Fruit fly (Drosophila melanogaster) whole organism: ENCODE results near the gene MKP-4.

ENCODE experiments used
- CG8478 ChIP-seq: fragments of >200 bp; optimal IDR thresholded peaks from 2 replicates; lab custom pipeline; 2018; ENCODE audit warnings: inconsistent platforms
- Dll ChIP-seq: fragments of >200 bp; optimal IDR thresholded peaks from 2 replicates; lab custom pipeline; 2017
- EcR ChIP-seq, 2 experiments: fragments of >200 bp; optimal IDR thresholded peaks; 2 replicates each; lab custom pipeline; 2017; ENCODE audit warnings: missing biosample characterization in 2 of 2, missing genetic modification characterization in 2 of 2, missing genetic modification reagents in 2 of 2
- pan ChIP-seq: fragments of >200 bp; optimal IDR thresholded peaks from 2 replicates; lab custom pipeline; 2017
- psq ChIP-seq: fragments of >200 bp; optimal IDR thresholded peaks from 2 replicates; lab custom pipeline; 2017
- usp ChIP-seq: fragments of >200 bp; optimal IDR thresholded peaks from 2 replicates; lab custom pipeline; 2017; ENCODE audit warnings: missing biosample characterization, missing genetic modification characterization, mixed read lengths

MKP-4 gene

dm6 chrX:19622924-19623323 lies at the start of gene MKP-4, which contains the start of gene Naa20A:
TSS of gene MKP-4 (plus strand) at chrX:19623114.
TSS of gene Naa20A (minus strand) at chrX:19623074.
- TF ChIP-seq usp (GFP tag; lab: Kevin White, UChicago) (no peak), CG8478 (no peak), Dll (lab: Kevin White, UChicago) (no peak), psq (lab: Kevin White, UChicago) (no peak), pan (lab: Kevin White, UChicago) (no peak), EcR (GFP tag; optimal IDR thresholded peaks at IDR 0.05; lab: Kevin White, UChicago) (no peak)

dm6 chrX:19573687-19574086 lies 49.2 kb upstream of the MKP-4 start:
- no peak for TF ChIP-seq pan (lab: Kevin White, UChicago)
- TF ChIP-seq psq (lab: Kevin White, UChicago) = no peak
- TF ChIP-seq Dll (lab: Kevin White, UChicago) = no peak
- no peak for TF ChIP-seq usp (GFP tag; lab: Kevin White, UChicago)
- TF ChIP-seq CG8478 = no peak
- TF ChIP-seq EcR (GFP tag; optimal IDR thresholded peaks at IDR 0.05; lab: Kevin White, UChicago) = no peak

dm6 chrX:19577940-19578632 lies 44.8 kb upstream of the MKP-4 start:
- no peak for TF ChIP-seq pan (lab: Kevin White, UChicago)
- TF ChIP-seq Dll (lab: Kevin White, UChicago) = no peak
- no peak for TF ChIP-seq CG8478
- no peak for TF ChIP-seq psq (lab: Kevin White, UChicago)
- no peak for TF ChIP-seq EcR (GFP tag; optimal IDR thresholded peaks at IDR 0.05; lab: Kevin White, UChicago)
- no peak for TF ChIP-seq usp (GFP tag; lab: Kevin White, UChicago)

dm6 chrX:19578908-19579647 lies 43.8 kb upstream of the MKP-4 start:
- TF ChIP-seq psq (lab: Kevin White, UChicago) (no peak), Dll (lab: Kevin White, UChicago) (no peak), CG8478 (peak; percentile 89), EcR (GFP tag; optimal IDR thresholded peaks at IDR 0.05; lab: Kevin White, UChicago) (no peak)

dm6 chrX:19579648-19580301 lies 43.1 kb upstream of the MKP-4 start, which contains the start of gene Tao:
TSS of gene Tao (minus strand) at chrX:19579800.
- no peak for TF ChIP-seq CG8478
- TF ChIP-seq usp (GFP tag; lab: Kevin White, UChicago) = no peak
- no peak for TF ChIP-seq psq (lab: Kevin White, UChicago)

- TF ChIP-seq EcR (GFP tag; optimal IDR thresholded peaks at IDR 0.05; lab: Kevin White, UChicago) (no peak), Dll (lab: Kevin White, UChicago) (no peak), CG8478 (no peak), usp (GFP tag; lab: Kevin White, UChicago) (no peak), psq (lab: Kevin White, UChicago) (no peak), pan (lab: Kevin White, UChicago) (no peak)
These were observed 41.0 kb upstream of the MKP-4 start, which contains the start of gene CG14218 for dm6 chrX:19581881-19582280. TSS of gene CG14218 (minus strand) at chrX:19581981.

- TF ChIP-seq usp (GFP tag; lab: Kevin White, UChicago) (no peak), psq (lab: Kevin White, UChicago) (no peak), CG8478 (no peak), pan (lab: Kevin White, UChicago) (no peak), Dll (lab: Kevin White, UChicago) (no peak), EcR (GFP tag; optimal IDR thresholded peaks at IDR 0.05; lab: Kevin White, UChicago) (no peak)
These were observed 40.2 kb upstream of the MKP-4 start for dm6 chrX:19582732-19583131.

- no peak for TF ChIP-seq CG8478
- no peak for TF ChIP-seq pan (lab: Kevin White, UChicago)
- TF ChIP-seq psq (lab: Kevin White, UChicago) = no peak
- TF ChIP-seq Dll (lab: Kevin White, UChicago) = no peak
- TF ChIP-seq EcR (GFP tag; optimal IDR thresholded peaks at IDR 0.05; lab: Kevin White, UChicago) = no peak
- TF ChIP-seq usp (GFP tag; lab: Kevin White, UChicago) = no peak
These were observed 39.6 kb upstream of the MKP-4 start, which contains the start of gene CG14204 for dm6 chrX:19583317-19583716. TSS of gene CG14204 (plus strand) at chrX:19583617.

- TF ChIP-seq Dll (lab: Kevin White, UChicago) = no peak
- TF ChIP-seq pan (lab: Kevin White, UChicago) = no peak
- TF ChIP-seq psq (lab: Kevin White, UChicago) = no peak
- no peak for TF ChIP-seq EcR (GFP tag; optimal IDR thresholded peaks at IDR 0.05; lab: Kevin White, UChicago)
- TF ChIP-seq usp (GFP tag; lab: Kevin White, UChicago) = no peak
- TF ChIP-seq CG8478 = no peak
These were observed 37.8 kb upstream of the MKP-4 start for dm6 chrX:19585142-19585541.

- TF ChIP-seq psq (lab: Kevin White, UChicago) = no peak
- no peak for TF ChIP-seq Dll (lab: Kevin White, UChicago)
- TF ChIP-seq EcR (GFP tag; optimal IDR thresholded peaks at IDR 0.05; lab: Kevin White, UChicago) = no peak
- no peak for TF ChIP-seq CG8478
- no peak for TF ChIP-seq pan (lab: Kevin White, UChicago)
- TF ChIP-seq usp (GFP tag; lab: Kevin White, UChicago) = no peak
These were observed 32.8 kb upstream of the MKP-4 start, which contains the start of gene CG14219 for dm6 chrX:19590070-19590469. TSS of gene CG14219 (minus strand) at chrX:19590170.

- TF ChIP-seq pan (lab: Kevin White, UChicago) (no peak), Dll (lab: Kevin White, UChicago) (no peak), EcR (GFP tag; optimal IDR thresholded peaks at IDR 0.05; lab: Kevin White, UChicago) (no peak), usp (GFP tag; lab: Kevin White, UChicago) (no peak), psq (lab: Kevin White, UChicago) (no peak), CG8478 (no peak)
These were observed 32.3 kb upstream of the MKP-4 start for dm6 chrX:19590579-19590978.
